Fruit fly (Drosophila melanogaster) whole organism: ENCODE measurements around the gene ATPsynbeta.

Experiments
- CG8478 ChIP-seq: fragments of >200 bp; optimal IDR thresholded peaks from 2 replicates; lab custom pipeline; 2018; ENCODE audit warnings: inconsistent platforms
- usp ChIP-seq: fragments of >200 bp; optimal IDR thresholded peaks from 2 replicates; lab custom pipeline; 2017; ENCODE audit warnings: missing biosample characterization, missing genetic modification characterization, mixed read lengths

- no peak for TF ChIP-seq usp (GFP tag; lab: Kevin White, UChicago)
- TF ChIP-seq CG8478 (lab: Kevin White, UChicago): no peak
Observed at dm6 chr4:984755-985154, 46.5 kb upstream of the ATPsynbeta start.
